Worm (Caenorhabditis elegans) whole organism, young adult: Measurements from ENCODE around the gene rpn-6.1.
A peak's percentile ranks its signal among the peaks of the same experiment; 100 is the strongest.

ENCODE experiments used
- C06A6.2 ChIP-seq: fragments of 200-800 bp; sonication (Bioruptor generic); conservative IDR thresholded peaks from 2 replicates; pipeline ENCODE4 v1.3.6; 2022; ENCODE audit warnings: missing genetic modification characterization, missing compliant biosample characterization
- F33H1.4 ChIP-seq: fragments of 200-800 bp; sonication (Bioruptor generic); IDR thresholded peaks from 2 replicates; pipeline ENCODE4 v1.3.6; 2022; ENCODE audit warnings: missing genetic modification reagents, missing genetic modification characterization, missing compliant biosample characterization
- F39B2.1 ChIP-seq: fragments of 200-800 bp; sonication (Bioruptor generic); IDR thresholded peaks from 2 replicates; pipeline ENCODE4 v1.3.6; 2022; ENCODE audit warnings: missing genetic modification reagents, missing genetic modification characterization, missing compliant biosample characterization
- F52B5.7 ChIP-seq: sonication (generic microtip); optimal IDR thresholded peaks from 2 replicates; lab custom pipeline; 2016; ENCODE audit warnings: mild to moderate bottlenecking, missing genetic modification characterization, missing compliant biosample characterization
- F57A8.1 ChIP-seq: fragments of 200-800 bp; sonication (Bioruptor generic); optimal IDR thresholded peaks from 2 replicates; lab custom pipeline; 2018; ENCODE audit warnings: mild to moderate bottlenecking, missing genetic modification characterization, moderate library complexity, missing compliant biosample characterization
- Y53F4B.3 ChIP-seq: fragments of 200-800 bp; sonication (Bioruptor generic); IDR thresholded peaks from 2 replicates; pipeline ENCODE4 v1.3.6; 2022; ENCODE audit warnings: missing genetic modification reagents, missing genetic modification characterization, missing compliant biosample characterization
- Y53G8AR.9 ChIP-seq: fragments of 200-800 bp; sonication (Bioruptor generic); conservative IDR thresholded peaks from 2 replicates; pipeline ENCODE4 v1.3.6; 2022; ENCODE audit warnings: missing genetic modification reagents, missing genetic modification characterization, missing compliant biosample characterization
- Y67H2A.10 ChIP-seq: fragments of 200-800 bp; sonication (Bioruptor generic); conservative IDR thresholded peaks from 2 replicates; pipeline ENCODE4 v1.3.6; 2022; ENCODE audit warnings: missing genetic modification reagents, missing genetic modification characterization, missing compliant biosample characterization
- ama-1 ChIP-seq, 3 experiments: fragments of 150-350 bp in 1 of 3; sonication (generic microtip) in 2 of 3; optimal IDR thresholded peaks; 2 replicates each; lab custom pipeline; 2014 to 2018; ENCODE audit warnings: missing biosample characterization in 2 of 3, missing genetic modification characterization in 2 of 3, missing genetic modification reagents in 2 of 3
- atf-7 ChIP-seq: sonication (generic microtip); optimal IDR thresholded peaks from 2 replicates; lab custom pipeline; 2017; ENCODE audit warnings: mild to moderate bottlenecking, missing genetic modification characterization, missing compliant biosample characterization
- athp-1 ChIP-seq: sonication (generic microtip); optimal IDR thresholded peaks from 2 replicates; lab custom pipeline; 2017; ENCODE audit warnings: mild to moderate bottlenecking, missing genetic modification characterization, missing compliant biosample characterization
- bed-1 ChIP-seq: fragments of 200-800 bp; sonication (Bioruptor generic); IDR thresholded peaks from 2 replicates; pipeline ENCODE4 v1.3.6; 2022; ENCODE audit warnings: missing genetic modification reagents, missing genetic modification characterization, missing compliant biosample characterization
- ccch-3 ChIP-seq: fragments of 200-800 bp; sonication (Bioruptor generic); optimal IDR thresholded peaks from 2 replicates; lab custom pipeline; 2018; ENCODE audit warnings: mild to moderate bottlenecking, missing genetic modification characterization, missing compliant biosample characterization
- cebp-2 ChIP-seq: fragments of 200-800 bp; sonication (Bioruptor generic); IDR thresholded peaks from 2 replicates; pipeline ENCODE4 v1.3.6; 2022; ENCODE audit warnings: missing genetic modification characterization, missing compliant biosample characterization
- ceh-100 ChIP-seq: fragments of 200-800 bp; sonication (Bioruptor generic); IDR thresholded peaks from 2 replicates; pipeline ENCODE4 v1.3.6; 2022; ENCODE audit warnings: missing genetic modification reagents, missing genetic modification characterization, missing compliant biosample characterization
- ceh-40 ChIP-seq: fragments of 200-800 bp; sonication (Bioruptor generic); IDR thresholded peaks from 2 replicates; pipeline ENCODE4 v1.3.6; 2022; ENCODE audit warnings: missing genetic modification characterization, missing compliant biosample characterization
- chd-7 ChIP-seq: sonication (generic microtip); optimal IDR thresholded peaks from 2 replicates; lab custom pipeline; 2016; ENCODE audit warnings: mild to moderate bottlenecking, missing genetic modification characterization, moderate library complexity, missing compliant biosample characterization
- dpff-1 ChIP-seq: sonication (generic microtip); optimal IDR thresholded peaks from 2 replicates; lab custom pipeline; 2017; ENCODE audit warnings: mild to moderate bottlenecking, missing genetic modification characterization, missing compliant biosample characterization
- dpl-1 ChIP-seq: fragments of 150-350 bp; optimal IDR thresholded peaks from 2 replicates; lab custom pipeline; 2014; ENCODE audit warnings: missing biosample characterization, missing genetic modification reagents, missing genetic modification characterization
- gei-17 ChIP-seq: fragments of 200-800 bp; sonication (Bioruptor generic); optimal IDR thresholded peaks from 2 replicates; lab custom pipeline; 2018; ENCODE audit warnings: mild to moderate bottlenecking, missing genetic modification characterization, missing compliant biosample characterization
- hmg-1.2 ChIP-seq: fragments of 200-800 bp; sonication (Bioruptor generic); IDR thresholded peaks from 2 replicates; pipeline ENCODE4 v1.3.6; 2022; ENCODE audit warnings: missing genetic modification reagents, missing genetic modification characterization, missing compliant biosample characterization
- hrde-1 ChIP-seq: sonication (generic microtip); optimal IDR thresholded peaks from 2 replicates; lab custom pipeline; 2016; ENCODE audit warnings: missing genetic modification characterization, mild to moderate bottlenecking, missing compliant biosample characterization, moderate library complexity, missing genotype, missing genetic modification reagents, borderline replicate concordance
- lag-1 ChIP-seq: fragments of 200-800 bp; sonication (Bioruptor generic); IDR thresholded peaks from 2 replicates; pipeline ENCODE4 v1.3.6; 2022; ENCODE audit warnings: missing genetic modification reagents, missing genetic modification characterization, missing compliant biosample characterization
- let-526 ChIP-seq: fragments of 200-800 bp; sonication (Bioruptor generic); IDR thresholded peaks from 2 replicates; pipeline ENCODE4 v1.3.6; 2022; ENCODE audit warnings: missing genetic modification reagents, missing genetic modification characterization, missing compliant biosample characterization
- lin-26 ChIP-seq: fragments of 200-800 bp; sonication (Bioruptor generic); IDR thresholded peaks from 2 replicates; pipeline ENCODE4 v1.3.6; 2022; ENCODE audit warnings: missing genetic modification reagents, missing genetic modification characterization, missing compliant biosample characterization
- lin-40 ChIP-seq: sonication (generic microtip); optimal IDR thresholded peaks from 2 replicates; lab custom pipeline; 2016; ENCODE audit warnings: missing genetic modification characterization, mild to moderate bottlenecking, missing compliant biosample characterization, missing genotype, missing genetic modification reagents
- lsy-27 ChIP-seq: sonication (generic microtip); optimal IDR thresholded peaks from 2 replicates; lab custom pipeline; 2017; ENCODE audit warnings: missing genetic modification characterization, mild to moderate bottlenecking, missing compliant biosample characterization, antibody characterized with exemption, missing genotype, borderline replicate concordance; ENCODE audit not compliant: insufficient read depth
- madf-10 ChIP-seq: sonication (generic microtip); optimal IDR thresholded peaks from 2 replicates; lab custom pipeline; 2016; ENCODE audit warnings: mild to moderate bottlenecking, missing genetic modification characterization, missing compliant biosample characterization
- madf-8 ChIP-seq: fragments of 200-800 bp; sonication (Bioruptor generic); conservative IDR thresholded peaks from 2 replicates; pipeline ENCODE4 v1.3.6; 2022; ENCODE audit warnings: missing genetic modification reagents, missing genetic modification characterization, missing compliant biosample characterization
- mxl-1 ChIP-seq: sonication (generic microtip); optimal IDR thresholded peaks from 2 replicates; lab custom pipeline; 2016; ENCODE audit warnings: missing genetic modification characterization, missing compliant biosample characterization
- nfya-1 ChIP-seq: sonication (generic microtip); optimal IDR thresholded peaks from 2 replicates; lab custom pipeline; 2017; ENCODE audit warnings: antibody characterized with exemption, missing compliant biosample characterization, missing genetic modification characterization, borderline replicate concordance; ENCODE audit not compliant: insufficient read depth
- nfya-2 ChIP-seq: fragments of 200-800 bp; sonication (Bioruptor generic); IDR thresholded peaks from 2 replicates; pipeline ENCODE4 v1.3.6; 2022; ENCODE audit warnings: missing genetic modification reagents, missing genetic modification characterization, missing compliant biosample characterization
- nhr-179 ChIP-seq: sonication (generic microtip); optimal IDR thresholded peaks from 2 replicates; lab custom pipeline; 2016; ENCODE audit warnings: mild to moderate bottlenecking, missing genetic modification characterization, missing compliant biosample characterization
- nhr-80 ChIP-seq: sonication (generic microtip); optimal IDR thresholded peaks from 2 replicates; lab custom pipeline; 2016; ENCODE audit warnings: missing genetic modification characterization, missing compliant biosample characterization
- nhr-90 ChIP-seq: sonication (generic microtip); optimal IDR thresholded peaks from 2 replicates; lab custom pipeline; 2016; ENCODE audit warnings: missing genotype, mild to moderate bottlenecking, missing genetic modification characterization, missing compliant biosample characterization
- rec-8 ChIP-seq, 2 experiments: sonication (generic microtip); optimal IDR thresholded peaks; 2 replicates each; lab custom pipeline; 2016; ENCODE audit warnings: mild to moderate bottlenecking in 2 of 2, missing genetic modification characterization in 2 of 2, missing genetic modification reagents in 2 of 2, missing genotype in 2 of 2, missing biosample characterization in 1 of 2, missing compliant biosample characterization in 1 of 2, moderate library complexity in 1 of 2
- repo-1 ChIP-seq: sonication (generic microtip); optimal IDR thresholded peaks from 2 replicates; lab custom pipeline; 2017; ENCODE audit warnings: mild to moderate bottlenecking, missing genetic modification characterization, missing compliant biosample characterization
- rpc-1 ChIP-seq, 2 experiments: fragments of 150-350 bp in 1 of 2; sonication (generic microtip) in 1 of 2; optimal IDR thresholded peaks; 2 replicates each; lab custom pipeline; 2014 to 2018; ENCODE audit warnings: missing biosample characterization in 1 of 2, missing genetic modification characterization in 1 of 2, missing genetic modification reagents in 1 of 2, missing genotype in 1 of 2
- sea-2 ChIP-seq: fragments of 200-800 bp; sonication (Bioruptor generic); IDR thresholded peaks from 2 replicates; pipeline ENCODE4 v1.3.6; 2022; ENCODE audit warnings: missing genetic modification characterization, missing compliant biosample characterization
- snpc-3.4 ChIP-seq: sonication (generic microtip); optimal IDR thresholded peaks from 2 replicates; lab custom pipeline; 2017; ENCODE audit warnings: missing genetic modification characterization, mild to moderate bottlenecking, missing compliant biosample characterization, antibody characterized with exemption, moderate library complexity, missing genotype, missing genetic modification reagents
- snpc-4 ChIP-seq, 5 experiments: fragments of 150-350 bp in 1 of 5; sonication (generic microtip) in 4 of 5; optimal IDR thresholded peaks; 2 replicates each; lab custom pipeline; 2014 to 2018; ENCODE audit warnings: missing genetic modification characterization in 5 of 5, missing biosample characterization in 3 of 5, antibody characterized with exemption in 2 of 5, mild to moderate bottlenecking in 2 of 5, missing compliant biosample characterization in 2 of 5, missing genotype in 2 of 5, moderate library complexity in 2 of 5, missing genetic modification reagents in 1 of 5
- somi-1 ChIP-seq: fragments of 200-800 bp; sonication (Bioruptor generic); optimal IDR thresholded peaks from 2 replicates; lab custom pipeline; 2018; ENCODE audit warnings: mild to moderate bottlenecking, missing genetic modification characterization, missing compliant biosample characterization
- tbp1 ChIP-seq: fragments of 200-800 bp; sonication (Bioruptor generic); optimal IDR thresholded peaks from 2 replicates; lab custom pipeline; 2018; ENCODE audit warnings: mild to moderate bottlenecking, missing genetic modification characterization, missing compliant biosample characterization
- tlf-1 ChIP-seq: fragments of 200-800 bp; sonication (Bioruptor generic); optimal IDR thresholded peaks from 2 replicates; lab custom pipeline; 2018; ENCODE audit warnings: mild to moderate bottlenecking, missing genetic modification characterization, missing compliant biosample characterization
- ztf-25 ChIP-seq: fragments of 200-800 bp; sonication (Bioruptor generic); IDR thresholded peaks from 2 replicates; pipeline ENCODE4 v1.3.6; 2022; ENCODE audit warnings: missing genetic modification reagents, missing genetic modification characterization, missing compliant biosample characterization
- ztf-28 ChIP-seq: fragments of 200-800 bp; sonication (Bioruptor generic); IDR thresholded peaks from 2 replicates; pipeline ENCODE4 v1.3.6; 2022; ENCODE audit warnings: missing genetic modification reagents, missing genetic modification characterization, missing compliant biosample characterization
- ztf-3 ChIP-seq: fragments of 200-800 bp; sonication (Bioruptor generic); optimal IDR thresholded peaks from 2 replicates; lab custom pipeline; 2018; ENCODE audit warnings: mild to moderate bottlenecking, missing genetic modification characterization, missing compliant biosample characterization
- ztf-6 ChIP-seq: fragments of 200-800 bp; sonication (Bioruptor generic); IDR thresholded peaks from 2 replicates; pipeline ENCODE4 v1.3.6; 2022; ENCODE audit warnings: missing genetic modification reagents, missing genetic modification characterization, missing compliant biosample characterization

rpn-6.1 gene

ce11 chrIII:6961167-6961566, 634 bp downstream of the rpn-6.1 start (continued):
- TF ChIP-seq ama-1 (optimal IDR thresholded peaks at IDR 0.05; lab: Kevin White, UChicago) (no peak), ama-1 (GFP tag; optimal IDR thresholded peaks at IDR 0.05; lab: Kevin White, UChicago) (no peak), nhr-80 (tag; lab: Kevin White, UChicago) (no peak), ceh-40 (GFP tag; lab: Robert Waterston, UW) (no peak), F57A8.1 (no peak), Y67H2A.10 (GFP tag; lab: Robert Waterston, UW) (0 out of 2 replicates have a peak, but pooled peaks have one; percentile 27), ztf-3 (GFP tag; lab: Kevin White, UChicago) (no peak), lsy-27 (tag; lab: Kevin White, UChicago) (peak; percentile 7), repo-1 (no peak), ztf-28 (GFP tag; lab: Robert Waterston, UW) (no peak), lin-40 (tag; lab: Kevin White, UChicago) (no peak), ztf-25 (GFP tag; lab: Robert Waterston, UW) (no peak), C06A6.2 (GFP tag; lab: Robert Waterston, UW) (no peak), nfya-1 (tag; lab: Kevin White, UChicago) (no peak), nhr-90 (no peak), ztf-6 (no peak), bed-1 (GFP tag; lab: Robert Waterston, UW) (no peak), gei-17 (GFP tag; lab: Kevin White, UChicago) (no peak), dpff-1 (tag; lab: Kevin White, UChicago) (no peak), tbp1 (GFP tag; lab: Kevin White, UChicago) (peak; percentile 19), athp-1 (tag; lab: Kevin White, UChicago) (no peak), dpl-1 (GFP tag; lab: Kevin White, UChicago) (peak; percentile 92), madf-8 (GFP tag; lab: Robert Waterston, UW) (peak; percentile 85), cebp-2 (GFP tag; lab: Robert Waterston, UW) (no peak), chd-7 (no peak), snpc-3.4 (peak; percentile 38), nhr-179 (no peak), rpc-1 (optimal IDR thresholded peaks at IDR 0.05; lab: Kevin White, UChicago) (no peak), rpc-1 (tag; optimal IDR thresholded peaks at IDR 0.05; lab: Kevin White, UChicago) (no peak), Y53F4B.3 (GFP tag; lab: Robert Waterston, UW) (no peak), rec-8 (tag; optimal IDR thresholded peaks at IDR 0.05; lab: Kevin White, UChicago) (no peak), F39B2.1 (no peak), ceh-100 (no peak), lin-26 (GFP tag; lab: Robert Waterston, UW) (no peak), F33H1.4 (GFP tag; lab: Robert Waterston, UW) (peak; percentile 72), Y53G8AR.9 (no peak), ccch-3 (GFP tag; lab: Kevin White, UChicago) (no peak), tlf-1 (GFP tag; lab: Kevin White, UChicago) (peak; percentile 42), mxl-1 (tag; lab: Kevin White, UChicago) (no peak), somi-1 (GFP tag; lab: Kevin White, UChicago) (no peak), nfya-2 (GFP tag; lab: Robert Waterston, UW) (no peak), atf-7 (no peak), madf-10 (no peak), snpc-4 (GFP tag; optimal IDR thresholded peaks at IDR 0.05; lab: Kevin White, UChicago) (no peak), snpc-4 (tag; optimal IDR thresholded peaks at IDR 0.05; lab: Kevin White, UChicago) (peak in 1 of 4 experiments; percentile 4), sea-2 (GFP tag; lab: Robert Waterston, UW) (no peak), hrde-1 (tag; lab: Kevin White, UChicago) (no peak), F52B5.7 (tag; lab: Kevin White, UChicago) (no peak), lag-1 (GFP tag; lab: Robert Waterston, UW) (no peak), hmg-1.2 (GFP tag; lab: Robert Waterston, UW) (peak; percentile 47; the same call in 1 of the 2 replicates), let-526 (GFP tag; lab: Robert Waterston, UW) (no peak)
